Fruit fly (Drosophila melanogaster) S2 (cell line): ENCODE results near the gene CG6656.

Source experiments
- CG8478 ChIP-seq: fragments of >200 bp; optimal IDR thresholded peaks from 2 replicates; lab custom pipeline; 2018
- CTCF ChIP-seq, 2 experiments: fragments of >200 bp; optimal IDR thresholded peaks; 2 replicates each; lab custom pipeline; 2018

dm6 chr3R:21905615-21906014 is 30.5 kb downstream of the CG6656 start:
- TF ChIP-seq CG8478 (lab: Kevin White, UChicago) (no peak), CTCF (optimal IDR thresholded peaks at IDR 0.05; lab: Kevin White, UChicago) (no peak)
